Fruit fly (Drosophila melanogaster) whole organism, embryonic: ENCODE data around the gene kdn.

Source experiments
- BEAF-32 ChIP-seq: fragments of 200-800 bp; sonication (Bioruptor generic); optimal IDR thresholded peaks from 3 replicates; lab custom pipeline; 2017; ENCODE audit warnings: missing biosample characterization, missing genetic modification characterization, mild to moderate bottlenecking, moderate library complexity, missing genetic modification reagents
- CG1024 ChIP-seq: fragments of 200-800 bp; sonication (Bioruptor generic); IDR thresholded peaks from 2 replicates; pipeline ENCODE4 v1.3.6; 2022; ENCODE audit warnings: missing biosample characterization, missing genetic modification characterization
- CG11456 ChIP-seq: fragments of 200-800 bp; sonication (Bioruptor generic); IDR thresholded peaks from 3 replicates; pipeline ENCODE4 v1.3.6; 2022; ENCODE audit warnings: missing biosample characterization, missing genetic modification characterization
- CG11560 ChIP-seq: fragments of 200-800 bp; sonication (Bioruptor generic); IDR thresholded peaks from 3 replicates; pipeline ENCODE4 v1.3.6; 2022; ENCODE audit warnings: missing biosample characterization, missing genetic modification characterization
- CG12299 ChIP-seq: fragments of 200-800 bp; sonication (Bioruptor generic); optimal IDR thresholded peaks from 2 replicates; lab custom pipeline; 2018; ENCODE audit warnings: missing biosample characterization, mild to moderate bottlenecking, missing genetic modification characterization
- CG1602 ChIP-seq: fragments of 200-800 bp; sonication (Bioruptor generic); optimal IDR thresholded peaks from 3 replicates; lab custom pipeline; 2016; ENCODE audit warnings: missing biosample characterization, missing genetic modification characterization
- CG16815 ChIP-seq: fragments of 200-800 bp; sonication (Bioruptor generic); optimal IDR thresholded peaks from 3 replicates; lab custom pipeline; 2017; ENCODE audit warnings: missing biosample characterization, mild to moderate bottlenecking, missing genetic modification characterization
- CG16863 ChIP-seq: fragments of 200-800 bp; sonication (Bioruptor generic); optimal IDR thresholded peaks from 3 replicates; lab custom pipeline; 2016; ENCODE audit warnings: missing biosample characterization, missing genetic modification characterization
- CG17186 ChIP-seq: fragments of 200-800 bp; sonication (Bioruptor generic); optimal IDR thresholded peaks from 3 replicates; lab custom pipeline; 2017; ENCODE audit warnings: missing biosample characterization, missing genetic modification reagents, missing genetic modification characterization
- CG17361 ChIP-seq: fragments of 200-800 bp; sonication (Bioruptor generic); IDR thresholded peaks from 3 replicates; pipeline ENCODE4 v1.3.6; 2022; ENCODE audit warnings: missing biosample characterization, missing genetic modification characterization
- CG17829 ChIP-seq: fragments of 200-800 bp; optimal IDR thresholded peaks from 2 replicates; lab custom pipeline; 2019; ENCODE audit warnings: missing biosample characterization, mild to moderate bottlenecking, missing genetic modification characterization, moderate library complexity
- CG1832 ChIP-seq: fragments of 200-800 bp; sonication (Bioruptor generic); optimal IDR thresholded peaks from 2 replicates; lab custom pipeline; 2017; ENCODE audit warnings: missing biosample characterization, mild to moderate bottlenecking, missing genetic modification characterization, inconsistent platforms
- CG2712 ChIP-seq: fragments of 200-800 bp; optimal IDR thresholded peaks from 3 replicates; lab custom pipeline; 2019; ENCODE audit warnings: missing biosample characterization, mild to moderate bottlenecking, missing genetic modification characterization, moderate library complexity
- CG31365 ChIP-seq: fragments of 200-800 bp; sonication (Bioruptor generic); optimal IDR thresholded peaks from 2 replicates; lab custom pipeline; 2018; ENCODE audit warnings: missing biosample characterization, mild to moderate bottlenecking, missing genetic modification characterization
- CG32532 ChIP-seq: fragments of 200-800 bp; sonication (Bioruptor generic); IDR thresholded peaks from 2 replicates; pipeline ENCODE4 v1.3.6; 2022; ENCODE audit warnings: missing biosample characterization, missing genetic modification characterization
- CG32767 ChIP-seq: fragments of 200-800 bp; sonication (Bioruptor generic); IDR thresholded peaks from 2 replicates; pipeline ENCODE4 v1.3.6; 2022; ENCODE audit warnings: missing biosample characterization, missing genetic modification characterization
- CG3407 ChIP-seq: fragments of 200-800 bp; sonication (Bioruptor generic); optimal IDR thresholded peaks from 2 replicates; lab custom pipeline; 2018; ENCODE audit warnings: missing biosample characterization, mild to moderate bottlenecking, missing genetic modification characterization
- CG34422 ChIP-seq: fragments of 200-800 bp; sonication (Bioruptor generic); IDR thresholded peaks from 3 replicates; pipeline ENCODE4 v1.3.6; 2022; ENCODE audit warnings: missing biosample characterization, missing genetic modification characterization
- CG4328 ChIP-seq: fragments of 200-800 bp; sonication (Bioruptor generic); optimal IDR thresholded peaks from 3 replicates; lab custom pipeline; 2017; ENCODE audit warnings: missing biosample characterization, missing genetic modification reagents, missing genetic modification characterization
- CG7786 ChIP-seq: fragments of 200-800 bp; sonication (Bioruptor generic); optimal IDR thresholded peaks from 2 replicates; lab custom pipeline; 2016; ENCODE audit warnings: missing biosample characterization, missing genetic modification characterization
- CG7987 ChIP-seq: fragments of 200-800 bp; sonication (Bioruptor generic); optimal IDR thresholded peaks from 2 replicates; lab custom pipeline; 2018; ENCODE audit warnings: missing biosample characterization, mild to moderate bottlenecking, missing genetic modification characterization, moderate library complexity
- CG8290 ChIP-seq, 3 experiments: fragments of 200-800 bp; sonication (Bioruptor generic); optimal IDR thresholded peaks; 2 replicates each; lab custom pipeline; 2016 to 2019; ENCODE audit warnings: missing biosample characterization in 3 of 3, missing genetic modification characterization in 3 of 3, mild to moderate bottlenecking in 2 of 3, moderate library complexity in 1 of 3
- Dbx ChIP-seq: fragments of 200-800 bp; sonication (Bioruptor generic); IDR thresholded peaks from 3 replicates; pipeline ENCODE4 v1.3.6; 2022; ENCODE audit warnings: missing biosample characterization, missing genetic modification characterization
- HHEX ChIP-seq: fragments of 200-800 bp; sonication (Bioruptor generic); optimal IDR thresholded peaks from 3 replicates; lab custom pipeline; 2017; ENCODE audit warnings: missing biosample characterization, mild to moderate bottlenecking, missing genetic modification characterization, missing genetic modification reagents
- HmgZ ChIP-seq: fragments of 200-800 bp; sonication (Bioruptor generic); optimal IDR thresholded peaks from 2 replicates; lab custom pipeline; 2018; ENCODE audit warnings: missing biosample characterization, mild to moderate bottlenecking, missing genetic modification characterization
- Jarid2 ChIP-seq: fragments of 200-800 bp; sonication (Bioruptor generic); optimal IDR thresholded peaks from 3 replicates; lab custom pipeline; 2017; ENCODE audit warnings: mild to moderate bottlenecking, missing biosample characterization, missing genetic modification reagents, missing genetic modification characterization
- MBD-R2 ChIP-seq: fragments of 200-800 bp; sonication (Bioruptor generic); IDR thresholded peaks from 2 replicates; pipeline ENCODE4 v1.3.6; 2022; ENCODE audit warnings: missing biosample characterization, missing genetic modification characterization
- MTF-1 ChIP-seq: fragments of 200-800 bp; sonication (Bioruptor generic); optimal IDR thresholded peaks from 2 replicates; lab custom pipeline; 2018; ENCODE audit warnings: missing biosample characterization, mild to moderate bottlenecking, missing genetic modification characterization, borderline replicate concordance
- Mad ChIP-seq: fragments of 200-800 bp; sonication (Bioruptor generic); optimal IDR thresholded peaks from 2 replicates; lab custom pipeline; 2016; ENCODE audit warnings: missing biosample characterization, missing genetic modification characterization
- NC2β ChIP-seq: fragments of 200-800 bp; sonication (Bioruptor generic); optimal IDR thresholded peaks from 2 replicates; lab custom pipeline; 2016; ENCODE audit warnings: missing biosample characterization, missing genetic modification characterization
- NK7.1 ChIP-seq: fragments of 200-800 bp; sonication (Bioruptor generic); optimal IDR thresholded peaks from 3 replicates; lab custom pipeline; 2016; ENCODE audit warnings: missing biosample characterization, missing genetic modification characterization
- Opbp ChIP-seq: fragments of 200-800 bp; sonication (Bioruptor generic); IDR thresholded peaks from 3 replicates; pipeline ENCODE4 v1.3.6; 2022; ENCODE audit warnings: missing biosample characterization, missing genetic modification characterization; ENCODE audit not compliant: partially characterized antibody
- Pdp1 ChIP-seq, 2 experiments: fragments of 200-800 bp; sonication (Bioruptor generic); optimal IDR thresholded peaks; 3 replicates each; lab custom pipeline; 2016; ENCODE audit warnings: missing biosample characterization in 2 of 2, missing genetic modification characterization in 2 of 2, mild to moderate bottlenecking in 1 of 2, moderate library complexity in 1 of 2
- Tbp ChIP-seq: fragments of >200 bp; optimal IDR thresholded peaks from 2 replicates; lab custom pipeline; 2018; ENCODE audit warnings: missing biosample characterization, missing genetic modification characterization
- ash1 ChIP-seq: fragments of 200-800 bp; sonication (Bioruptor generic); optimal IDR thresholded peaks from 2 replicates; lab custom pipeline; 2018; ENCODE audit warnings: missing biosample characterization, mild to moderate bottlenecking, missing genetic modification characterization
- ato ChIP-seq: fragments of 200-800 bp; sonication (Bioruptor generic); IDR thresholded peaks from 2 replicates; pipeline ENCODE4 v1.3.6; 2022; ENCODE audit warnings: missing biosample characterization, missing genetic modification characterization; ENCODE audit not compliant: partially characterized antibody
- cg ChIP-seq: fragments of 200-800 bp; sonication (Bioruptor generic); optimal IDR thresholded peaks from 3 replicates; lab custom pipeline; 2019; ENCODE audit warnings: missing biosample characterization, mild to moderate bottlenecking, missing genetic modification characterization, moderate library complexity
- chif ChIP-seq, 2 experiments: fragments of 200-800 bp; sonication (Bioruptor generic); optimal IDR thresholded peaks; 3 replicates each; lab custom pipeline; 2016; ENCODE audit warnings: missing biosample characterization in 2 of 2, missing genetic modification characterization in 2 of 2
- cwo ChIP-seq: fragments of 200-800 bp; sonication (Bioruptor generic); optimal IDR thresholded peaks from 3 replicates; lab custom pipeline; 2017; ENCODE audit warnings: missing biosample characterization, missing genetic modification characterization, mild to moderate bottlenecking, moderate library complexity, missing genetic modification reagents
- fru ChIP-seq: fragments of >200 bp; optimal IDR thresholded peaks from 2 replicates; lab custom pipeline; 2017
- gcm2 ChIP-seq: fragments of 200-800 bp; sonication (Bioruptor generic); optimal IDR thresholded peaks from 2 replicates; lab custom pipeline; 2016; ENCODE audit warnings: missing biosample characterization, missing genetic modification characterization
- ind ChIP-seq: fragments of 200-800 bp; sonication (Bioruptor generic); optimal IDR thresholded peaks from 3 replicates; lab custom pipeline; 2016; ENCODE audit warnings: missing biosample characterization, missing genetic modification characterization
- ken ChIP-seq: fragments of 200-800 bp; sonication (Bioruptor generic); IDR thresholded peaks from 3 replicates; pipeline ENCODE4 v1.3.6; 2022; ENCODE audit warnings: missing biosample characterization, missing genetic modification characterization
- mam ChIP-seq: fragments of 200-800 bp; sonication (Bioruptor generic); optimal IDR thresholded peaks from 3 replicates; lab custom pipeline; 2016; ENCODE audit warnings: missing biosample characterization, missing genetic modification characterization
- oc ChIP-seq: fragments of 200-800 bp; sonication (Bioruptor generic); optimal IDR thresholded peaks from 2 replicates; lab custom pipeline; 2018; ENCODE audit warnings: missing biosample characterization, mild to moderate bottlenecking, missing genetic modification characterization, moderate library complexity
- onecut ChIP-seq: fragments of 200-800 bp; sonication (Bioruptor generic); IDR thresholded peaks from 2 replicates; pipeline ENCODE4 v1.3.6; 2022; ENCODE audit warnings: missing biosample characterization, missing genetic modification characterization
- salm ChIP-seq: fragments of 200-800 bp; sonication (Bioruptor generic); optimal IDR thresholded peaks from 2 replicates; lab custom pipeline; 2018; ENCODE audit warnings: missing biosample characterization, mild to moderate bottlenecking, missing genetic modification characterization
- sim ChIP-seq: fragments of 200-800 bp; sonication (Bioruptor generic); IDR thresholded peaks from 2 replicates; pipeline ENCODE4 v1.3.6; 2022; ENCODE audit warnings: missing biosample characterization, missing genetic modification characterization
- zfh2 ChIP-seq: fragments of 200-800 bp; sonication (Bioruptor generic); optimal IDR thresholded peaks from 2 replicates; lab custom pipeline; 2016; ENCODE audit warnings: missing biosample characterization, missing genetic modification characterization

kdn gene

DNA sequence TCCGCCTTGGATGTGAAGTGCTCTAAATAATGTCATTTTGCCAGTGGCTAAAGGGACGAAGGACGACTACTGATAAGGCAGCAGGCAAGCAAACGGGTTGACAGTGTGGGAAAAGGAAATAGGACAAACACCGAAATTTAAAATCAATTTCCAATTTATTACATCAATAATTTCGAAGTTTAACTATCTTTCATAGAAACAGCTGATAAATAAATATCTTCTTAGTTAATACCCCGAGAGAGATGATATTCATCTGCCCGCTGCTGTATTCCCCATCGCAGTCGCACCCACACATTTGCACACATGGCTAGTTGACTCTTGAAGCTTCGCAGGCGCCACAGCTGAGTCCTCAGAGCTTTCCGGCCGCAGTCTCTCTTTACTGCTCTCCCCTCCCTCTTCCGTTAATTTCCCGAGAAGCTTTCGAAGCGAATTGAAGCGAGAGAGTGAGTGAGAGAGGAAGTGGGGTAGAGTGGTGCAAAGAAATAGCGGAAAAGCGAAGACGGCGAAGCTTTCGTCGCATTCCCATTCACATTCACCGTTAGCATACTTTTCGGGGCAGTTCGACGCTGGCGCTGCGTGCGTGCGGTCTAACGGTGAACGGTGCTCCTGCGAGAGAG, 33.5 kb upstream of the kdn start (continued):
- peak; percentile 35 for TF ChIP-seq CG7786 (GFP tag; lab: Kevin White, UChicago)
- peak; percentile 56; the same call in 1 of the 3 replicates for TF ChIP-seq CG11456 (GFP tag; lab: Robert Waterston, UW)
- TF ChIP-seq HHEX, result peak; percentile 73
- no peak for TF ChIP-seq CG17186 (GFP tag; lab: Kevin White, UChicago)
- TF ChIP-seq MBD-R2, result peak; percentile 40; the same call in 1 of the 2 replicates
- TF ChIP-seq CG17829 (tag; lab: Kevin White, UChicago), result no peak
- no peak for TF ChIP-seq CG1602
- peak; percentile 73 for TF ChIP-seq Dbx (GFP tag; lab: Robert Waterston, UW)
- peak in 1 of 2 experiments; percentile 25 for TF ChIP-seq Pdp1 (GFP tag; optimal IDR thresholded peaks at IDR 0.05; lab: Kevin White, UChicago)
- no peak for TF ChIP-seq CG3407
- TF ChIP-seq CG4328 (GFP tag; lab: Kevin White, UChicago), result no peak
- no peak for TF ChIP-seq cg (GFP tag; lab: Kevin White, UChicago)
- no peak for TF ChIP-seq MTF-1 (GFP tag; lab: Kevin White, UChicago)
- TF ChIP-seq Tbp, result no peak
- no peak for TF ChIP-seq CG31365 (tag; lab: Kevin White, UChicago)
- peak; percentile 28; the same call in 1 of the 2 replicates for TF ChIP-seq sim
- TF ChIP-seq NK7.1 (GFP tag; lab: Kevin White, UChicago), result no peak
- TF ChIP-seq chif (GFP tag; optimal IDR thresholded peaks at IDR 0.05; lab: Kevin White, UChicago), result peak in 1 of 2 experiments; percentile 33
- no peak for TF ChIP-seq oc (tag; lab: Kevin White, UChicago)
- TF ChIP-seq Mad (GFP tag; lab: Kevin White, UChicago), result no peak
- TF ChIP-seq HmgZ (tag; lab: Kevin White, UChicago), result peak; percentile 36
- peak; percentile 55 for TF ChIP-seq onecut
- peak; percentile 18 for TF ChIP-seq CG1832
- TF ChIP-seq Opbp (GFP tag; lab: Robert Waterston, UW), result no peak
- TF ChIP-seq CG1024 (GFP tag; lab: Robert Waterston, UW), result no peak
- TF ChIP-seq ash1, result no peak
- TF ChIP-seq CG16815 (GFP tag; lab: Kevin White, UChicago), result no peak
- TF ChIP-seq CG7987, result no peak
- peak; percentile 35 for TF ChIP-seq CG12299 (tag; lab: Kevin White, UChicago)
- no peak; the same call in 2 of the 3 replicates for TF ChIP-seq CG17361 (GFP tag; lab: Robert Waterston, UW)
- no peak for TF ChIP-seq CG8290 (GFP tag; optimal IDR thresholded peaks at IDR 0.05; lab: Kevin White, UChicago)
- peak in 1 of 2 experiments; percentile 83 for TF ChIP-seq CG8290 (tag; optimal IDR thresholded peaks at IDR 0.05; lab: Kevin White, UChicago)
- TF ChIP-seq Jarid2 (GFP tag; lab: Kevin White, UChicago), result no peak
- TF ChIP-seq CG32532 (GFP tag; lab: Robert Waterston, UW), result peak; percentile 77
- TF ChIP-seq cwo, result peak; percentile 73
- peak; percentile 45 for TF ChIP-seq ind (GFP tag; lab: Kevin White, UChicago)
- TF ChIP-seq CG34422 (GFP tag; lab: Robert Waterston, UW), result peak; percentile 67; the same call in 2 of the 3 replicates
- TF ChIP-seq CG2712 (tag; lab: Kevin White, UChicago), result no peak
- TF ChIP-seq mam (GFP tag; lab: Kevin White, UChicago), result peak; percentile 31
- 0 out of 3 replicates have a peak, but pooled peaks have one; percentile 31 for TF ChIP-seq CG11560 (tag; lab: Robert Waterston, UW)
- TF ChIP-seq CG32767, result peak; percentile 25; the same call in 1 of the 2 replicates
- no peak for TF ChIP-seq ato (GFP tag; lab: Robert Waterston, UW)
- no peak for TF ChIP-seq NC2β (GFP tag; lab: Kevin White, UChicago)
- peak; percentile 46 for TF ChIP-seq CG16863 (GFP tag; lab: Kevin White, UChicago)
- TF ChIP-seq salm (tag; lab: Kevin White, UChicago), result no peak
- no peak for TF ChIP-seq BEAF-32 (GFP tag; lab: Kevin White, UChicago)
- TF ChIP-seq gcm2 (GFP tag; lab: Kevin White, UChicago), result peak; percentile 3
- peak; percentile 54; the same call in 2 of the 3 replicates for TF ChIP-seq ken (GFP tag; lab: Robert Waterston, UW)
- no peak for TF ChIP-seq fru (lab: Kevin White, UChicago)
- peak; percentile 26 for TF ChIP-seq zfh2 (GFP tag; lab: Kevin White, UChicago)
